Fruit fly (Drosophila melanogaster) ovary, adult (tissue): ENCODE results near the gene CG31948.

Experiments used
- CG17801 ChIP-seq: fragments of 200-800 bp; optimal IDR thresholded peaks from 2 replicates; lab custom pipeline; 2019; ENCODE audit warnings: missing biosample characterization, mild to moderate bottlenecking, missing genetic modification characterization, moderate library complexity; ENCODE audit not compliant: partially characterized antibody

CG31948 gene

dm6 chr2L:2429588-2429987, 13.1 kb upstream of the CG31948 start:
- TF ChIP-seq CG17801 = no peak

- TF ChIP-seq CG17801 = no peak
Observed at dm6 chr2L:2428209-2428488, 11.6 kb upstream of the CG31948 start, which contains the start of gene dpp. Gene dpp (plus strand): TSS chr2L:2428372.

dm6 chr2L:2427384-2428208, 11.1 kb upstream of the CG31948 start:
- no peak for TF ChIP-seq CG17801

dm6 chr2L:2426444-2427188, 10.1 kb upstream of the CG31948 start:
- no peak for TF ChIP-seq CG17801

- no peak for TF ChIP-seq CG17801
Observed at dm6 chr2L:2425652-2426192, 9.2 kb upstream of the CG31948 start.

- TF ChIP-seq CG17801 = no peak
Observed at dm6 chr2L:2424497-2424896, 8.0 kb upstream of the CG31948 start, which contains the start of gene CG44139. Gene CG44139 (plus strand): TSS chr2L:2424797.

dm6 chr2L:2420490-2420889, 4.0 kb upstream of the CG31948 start, which contains the start of gene CG9886:
Gene CG9886 (plus strand): TSS chr2L:2420830.
- peak; percentile 38 for TF ChIP-seq CG17801

dm6 chr2L:2419913-2420312, 3.4 kb upstream of the CG31948 start, which contains the start of gene CG34447:
Gene CG34447 (minus strand): TSS chr2L:2420013.
- no peak for TF ChIP-seq CG17801

dm6 chr2L:2417865-2418264, 1.3 kb upstream of the CG31948 start, which contains the start of gene CG34448:
Gene CG34448 (minus strand): TSS chr2L:2417965.
- no peak for TF ChIP-seq CG17801

- TF ChIP-seq CG17801 = no peak
Observed at dm6 chr2L:2415109-2415508, 1.4 kb downstream of the CG31948 start, which contains the start of gene CG18641. Gene CG18641 (minus strand): TSS chr2L:2415322.

- no peak for TF ChIP-seq CG17801
Observed at dm6 chr2L:2413093-2413492, 3.4 kb downstream of the CG31948 start.

dm6 chr2L:2404631-2405030, 11.9 kb downstream of the CG31948 start:
- TF ChIP-seq CG17801 = no peak

dm6 chr2L:2402194-2402593, 14.3 kb downstream of the CG31948 start:
- TF ChIP-seq CG17801 = no peak

- no peak for TF ChIP-seq CG17801
Observed at dm6 chr2L:2399897-2400296, 16.6 kb downstream of the CG31948 start, which contains the start of gene VGlut. Gene VGlut (plus strand): TSS chr2L:2400295.

dm6 chr2L:2398459-2398858, 18.1 kb downstream of the CG31948 start:
- TF ChIP-seq CG17801 = no peak

dm6 chr2L:2397080-2397479, 19.4 kb downstream of the CG31948 start:
- no peak for TF ChIP-seq CG17801

dm6 chr2L:2394872-2395271, 21.6 kb downstream of the CG31948 start:
- TF ChIP-seq CG17801 = no peak
